Worm (Caenorhabditis elegans) whole organism, mixed stage, embryonic: ENCODE results near the gene frpr-7.

ENCODE experiments used
- M03D4.4 ChIP-seq: sonication (generic microtip); optimal IDR thresholded peaks from 2 replicates; lab custom pipeline; 2017; ENCODE audit warnings: mild to moderate bottlenecking, missing genetic modification characterization, missing compliant biosample characterization
- bed-3 ChIP-seq: fragments of 200-800 bp; sonication (Bioruptor generic); optimal IDR thresholded peaks from 3 replicates; lab custom pipeline; 2018; ENCODE audit warnings: mild to moderate bottlenecking, missing genetic modification characterization, moderate library complexity, missing compliant biosample characterization
- blmp-1 ChIP-seq: fragments of 150-350 bp; optimal IDR thresholded peaks from 2 replicates; lab custom pipeline; 2014; ENCODE audit warnings: missing biosample characterization, missing genetic modification characterization
- ceh-39 ChIP-seq: fragments of 150-350 bp; optimal IDR thresholded peaks from 2 replicates; lab custom pipeline; 2014; ENCODE audit warnings: missing biosample characterization, missing genetic modification characterization
- ceh-43 ChIP-seq: fragments of 200-800 bp; sonication (Bioruptor generic); optimal IDR thresholded peaks from 2 replicates; lab custom pipeline; 2018; ENCODE audit warnings: mild to moderate bottlenecking, missing genetic modification characterization, moderate library complexity, missing compliant biosample characterization
- ceh-83 ChIP-seq: fragments of 200-800 bp; sonication (Bioruptor generic); optimal IDR thresholded peaks from 2 replicates; lab custom pipeline; 2018; ENCODE audit warnings: mild to moderate bottlenecking, missing genetic modification characterization, missing compliant biosample characterization
- ces-1 ChIP-seq: fragments of 150-350 bp; optimal IDR thresholded peaks from 2 replicates; lab custom pipeline; 2014; ENCODE audit warnings: missing biosample characterization, missing genetic modification reagents, missing genetic modification characterization
- cnd-1 ChIP-seq: fragments of 200-800 bp; sonication (Bioruptor generic); optimal IDR thresholded peaks from 2 replicates; lab custom pipeline; 2018; ENCODE audit warnings: mild to moderate bottlenecking, missing genetic modification characterization, missing compliant biosample characterization
- drap-1 ChIP-seq: fragments of 200-800 bp; sonication (Bioruptor generic); optimal IDR thresholded peaks from 3 replicates; lab custom pipeline; 2018; ENCODE audit warnings: mild to moderate bottlenecking, missing genetic modification characterization, missing compliant biosample characterization
- elt-1 ChIP-seq: sonication (generic microtip); optimal IDR thresholded peaks from 2 replicates; lab custom pipeline; 2017; ENCODE audit warnings: missing genetic modification characterization, mild to moderate bottlenecking, missing compliant biosample characterization, antibody characterized with exemption, moderate library complexity, borderline replicate concordance; ENCODE audit not compliant: insufficient read depth
- elt-3 ChIP-seq: fragments of 150-350 bp; optimal IDR thresholded peaks from 2 replicates; lab custom pipeline; 2014; ENCODE audit warnings: missing biosample characterization, missing genetic modification characterization
- flh-1 ChIP-seq: fragments of 200-800 bp; sonication (Bioruptor generic); optimal IDR thresholded peaks from 2 replicates; lab custom pipeline; 2018; ENCODE audit warnings: mild to moderate bottlenecking, missing genetic modification characterization, moderate library complexity, missing compliant biosample characterization
- ham-2 ChIP-seq: fragments of 200-800 bp; sonication (Bioruptor generic); optimal IDR thresholded peaks from 2 replicates; lab custom pipeline; 2018; ENCODE audit warnings: mild to moderate bottlenecking, missing genetic modification characterization, missing compliant biosample characterization
- hlh-1 ChIP-seq: fragments of 150-350 bp; optimal IDR thresholded peaks from 2 replicates; lab custom pipeline; 2014; ENCODE audit warnings: missing biosample characterization, missing genetic modification reagents, missing genetic modification characterization
- lin-13 ChIP-seq: fragments of 150-350 bp; optimal IDR thresholded peaks from 2 replicates; lab custom pipeline; 2014; ENCODE audit warnings: missing biosample characterization, missing genetic modification characterization
- lin-32 ChIP-seq: fragments of 200-800 bp; sonication (Bioruptor generic); optimal IDR thresholded peaks from 2 replicates; lab custom pipeline; 2018; ENCODE audit warnings: mild to moderate bottlenecking, missing genetic modification characterization, missing compliant biosample characterization
- lsy-2 ChIP-seq: fragments of 150-350 bp; optimal IDR thresholded peaks from 2 replicates; lab custom pipeline; 2014; ENCODE audit warnings: missing biosample characterization, missing genetic modification characterization
- mab-5 ChIP-seq: fragments of 150-350 bp; optimal IDR thresholded peaks from 2 replicates; lab custom pipeline; 2014; ENCODE audit warnings: missing biosample characterization, missing genetic modification characterization
- mep-1 ChIP-seq: fragments of 150-350 bp; optimal IDR thresholded peaks from 2 replicates; lab custom pipeline; 2017; ENCODE audit warnings: missing biosample characterization, missing genetic modification reagents, missing genetic modification characterization, inconsistent platforms
- mls-2 ChIP-seq: sonication (generic microtip); optimal IDR thresholded peaks from 2 replicates; lab custom pipeline; 2016; ENCODE audit warnings: mild to moderate bottlenecking, missing genetic modification characterization, moderate library complexity, missing compliant biosample characterization
- nhr-12 ChIP-seq: fragments of 150-350 bp; optimal IDR thresholded peaks from 2 replicates; lab custom pipeline; 2014; ENCODE audit warnings: missing biosample characterization, missing genetic modification characterization
- nhr-2 ChIP-seq: fragments of 150-350 bp; optimal IDR thresholded peaks from 2 replicates; lab custom pipeline; 2014; ENCODE audit warnings: missing biosample characterization, missing genetic modification characterization
- nhr-237 ChIP-seq: fragments of 150-350 bp; optimal IDR thresholded peaks from 2 replicates; lab custom pipeline; 2014; ENCODE audit warnings: missing biosample characterization, missing genetic modification characterization
- nhr-28 ChIP-seq: fragments of 150-350 bp; optimal IDR thresholded peaks from 2 replicates; lab custom pipeline; 2014; ENCODE audit warnings: missing biosample characterization, missing genetic modification characterization
- nhr-76 ChIP-seq: sonication (generic microtip); optimal IDR thresholded peaks from 2 replicates; lab custom pipeline; 2017; ENCODE audit warnings: missing biosample characterization, missing genetic modification characterization
- pha-4 ChIP-seq: fragments of 150-350 bp; optimal IDR thresholded peaks from 2 replicates; lab custom pipeline; 2018; ENCODE audit warnings: missing biosample characterization, missing genetic modification reagents, missing genetic modification characterization
- sem-2 ChIP-seq: fragments of 200-800 bp; sonication (Bioruptor generic); optimal IDR thresholded peaks from 2 replicates; lab custom pipeline; 2018; ENCODE audit warnings: mild to moderate bottlenecking, missing genetic modification characterization, missing compliant biosample characterization
- snpc-4 ChIP-seq: fragments of 150-350 bp; optimal IDR thresholded peaks from 2 replicates; lab custom pipeline; 2014; ENCODE audit warnings: missing biosample characterization, missing genetic modification characterization
- sptf-1 ChIP-seq: sonication (generic microtip); optimal IDR thresholded peaks from 2 replicates; lab custom pipeline; 2017; ENCODE audit warnings: mild to moderate bottlenecking, missing genetic modification characterization, moderate library complexity, missing compliant biosample characterization
- tbx-8 ChIP-seq: fragments of 200-800 bp; sonication (Bioruptor generic); optimal IDR thresholded peaks from 2 replicates; lab custom pipeline; 2018; ENCODE audit warnings: mild to moderate bottlenecking, missing genetic modification characterization, moderate library complexity, missing compliant biosample characterization
- unc-120 ChIP-seq: sonication (generic microtip); optimal IDR thresholded peaks from 2 replicates; lab custom pipeline; 2017; ENCODE audit warnings: missing genetic modification characterization, missing compliant biosample characterization; ENCODE audit not compliant: poor library complexity, severe bottlenecking
- unc-39 ChIP-seq: fragments of 150-350 bp; optimal IDR thresholded peaks from 2 replicates; lab custom pipeline; 2014; ENCODE audit warnings: missing biosample characterization, missing genetic modification characterization
- unc-62 ChIP-seq: fragments of 150-350 bp; optimal IDR thresholded peaks from 2 replicates; lab custom pipeline; 2014; ENCODE audit warnings: missing biosample characterization, missing genetic modification reagents, missing genetic modification characterization
- zip-8 ChIP-seq: fragments of 150-350 bp; optimal IDR thresholded peaks from 2 replicates; lab custom pipeline; 2014; ENCODE audit warnings: missing biosample characterization, missing genetic modification characterization
- ztf-11 ChIP-seq: fragments of 150-350 bp; optimal IDR thresholded peaks from 2 replicates; lab custom pipeline; 2014; ENCODE audit warnings: missing biosample characterization, missing genetic modification characterization

frpr-7 gene

DNA sequence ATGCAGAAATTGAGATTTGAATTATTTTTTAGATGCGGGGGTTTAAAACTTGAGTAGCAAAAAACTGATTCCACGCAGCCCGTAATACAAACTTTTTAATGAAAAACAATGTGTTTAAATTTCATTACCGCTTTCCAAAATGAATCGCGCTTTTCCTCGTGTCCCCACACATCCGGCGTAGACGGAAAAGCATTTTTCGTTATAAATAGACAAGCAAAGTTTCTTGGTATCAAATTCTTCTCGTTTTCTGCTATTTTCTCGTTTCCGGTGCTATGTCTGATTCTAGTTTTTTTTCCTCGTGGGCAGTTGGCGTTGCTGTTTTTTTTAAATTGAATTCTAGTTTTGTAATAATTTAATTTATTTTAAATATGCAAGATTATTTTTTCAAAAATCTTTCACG lies 33.3 kb upstream of the frpr-7 start:
- TF ChIP-seq cnd-1 (tag; lab: Kevin White, UChicago): no peak
- no peak for TF ChIP-seq ceh-43 (GFP tag; lab: Kevin White, UChicago)
- no peak for TF ChIP-seq lin-32 (GFP tag; lab: Kevin White, UChicago)
- no peak for TF ChIP-seq unc-62 (GFP tag; lab: Kevin White, UChicago)
- no peak for TF ChIP-seq nhr-28 (tag; lab: Kevin White, UChicago)
- no peak for TF ChIP-seq sem-2 (GFP tag; lab: Kevin White, UChicago)
- no peak for TF ChIP-seq sptf-1 (tag; lab: Kevin White, UChicago)
- TF ChIP-seq flh-1 (GFP tag; lab: Kevin White, UChicago): no peak
- no peak for TF ChIP-seq snpc-4
- no peak for TF ChIP-seq tbx-8 (GFP tag; lab: Kevin White, UChicago)
- TF ChIP-seq lsy-2 (tag; lab: Kevin White, UChicago): no peak
- no peak for TF ChIP-seq mep-1 (tag; lab: Kevin White, UChicago)

DNA sequence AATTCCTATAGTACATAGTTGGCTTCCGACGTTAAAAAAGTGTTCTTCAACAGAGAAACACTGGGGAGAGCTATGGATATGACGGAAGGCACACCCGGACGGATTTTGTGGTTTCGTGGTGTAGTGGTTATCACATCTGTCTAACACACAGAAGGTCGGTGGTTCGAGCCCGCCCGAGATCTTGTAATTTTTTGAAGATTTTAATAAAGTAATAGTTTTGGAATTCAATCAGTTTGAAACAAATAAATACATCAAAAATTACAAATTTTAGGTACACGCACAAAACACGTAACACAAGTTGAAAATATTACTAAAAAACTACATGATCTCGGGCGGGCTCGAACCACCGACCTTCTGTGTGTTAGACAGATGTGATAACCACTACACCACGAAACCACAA lies 31.5 kb upstream of the frpr-7 start:
- TF ChIP-seq ceh-43 (GFP tag; lab: Kevin White, UChicago) (no peak), elt-3 (tag; lab: Kevin White, UChicago) (no peak), cnd-1 (tag; lab: Kevin White, UChicago) (peak; percentile 67), mls-2 (tag; lab: Kevin White, UChicago) (peak; percentile 8), ztf-11 (tag; lab: Kevin White, UChicago) (no peak), nhr-2 (no peak), ceh-83 (GFP tag; lab: Kevin White, UChicago) (peak; percentile 77), ceh-39 (tag; lab: Kevin White, UChicago) (no peak), M03D4.4 (tag; lab: Kevin White, UChicago) (peak; percentile 20), hlh-1 (peak; percentile 9), nhr-28 (tag; lab: Kevin White, UChicago) (no peak), drap-1 (GFP tag; lab: Kevin White, UChicago) (peak; percentile 29)

DNA sequence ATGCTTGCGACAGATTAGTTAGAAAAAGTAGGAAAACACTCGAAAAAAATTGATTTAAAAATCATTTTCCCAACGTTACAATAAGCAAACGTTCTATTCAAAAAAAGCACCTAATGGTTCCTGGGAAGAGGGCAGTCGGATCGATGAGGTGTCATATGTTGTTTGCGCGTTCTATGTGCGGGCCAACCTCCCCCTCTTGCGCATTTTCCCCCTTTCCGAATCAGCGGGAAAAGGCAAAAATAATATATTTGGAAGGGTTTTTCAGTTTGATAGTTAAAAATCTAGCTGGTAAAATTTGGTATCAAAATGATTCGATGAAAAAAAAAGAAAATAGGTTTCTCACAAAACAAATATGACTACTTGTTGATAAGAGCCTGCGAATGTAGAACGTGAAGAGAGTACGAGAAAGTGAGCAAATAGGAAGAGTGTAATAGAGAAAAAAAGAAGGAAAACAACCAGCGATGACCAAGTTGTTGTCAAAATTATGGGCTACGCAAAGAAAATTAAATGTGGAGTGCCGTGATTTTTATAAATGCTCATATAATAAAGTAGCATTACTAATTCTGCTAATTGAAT lies 30.8 kb upstream of the frpr-7 start:
- TF ChIP-seq unc-62 (GFP tag; lab: Kevin White, UChicago): peak; percentile 29
- TF ChIP-seq unc-39: peak; percentile 37
- no peak for TF ChIP-seq cnd-1 (tag; lab: Kevin White, UChicago)
- TF ChIP-seq tbx-8 (GFP tag; lab: Kevin White, UChicago): no peak
- no peak for TF ChIP-seq ceh-83 (GFP tag; lab: Kevin White, UChicago)
- TF ChIP-seq drap-1 (GFP tag; lab: Kevin White, UChicago): peak; percentile 36
- peak; percentile 48 for TF ChIP-seq lin-13 (tag; lab: Kevin White, UChicago)
- no peak for TF ChIP-seq ceh-43 (GFP tag; lab: Kevin White, UChicago)
- TF ChIP-seq elt-1 (tag; lab: Kevin White, UChicago): no peak
- TF ChIP-seq nhr-12 (tag; lab: Kevin White, UChicago): no peak
- TF ChIP-seq nhr-28 (tag; lab: Kevin White, UChicago): no peak
- no peak for TF ChIP-seq mls-2 (tag; lab: Kevin White, UChicago)
- no peak for TF ChIP-seq ham-2 (GFP tag; lab: Kevin White, UChicago)
- TF ChIP-seq unc-120 (tag; lab: Kevin White, UChicago): peak; percentile 71
- TF ChIP-seq flh-1 (GFP tag; lab: Kevin White, UChicago): no peak
- peak; percentile 63 for TF ChIP-seq ceh-39 (tag; lab: Kevin White, UChicago)
- TF ChIP-seq zip-8 (tag; lab: Kevin White, UChicago): no peak
- TF ChIP-seq mab-5 (tag; lab: Kevin White, UChicago): no peak
- peak; percentile 21 for TF ChIP-seq nhr-2
- TF ChIP-seq nhr-76 (tag; lab: Kevin White, UChicago): no peak
- TF ChIP-seq sptf-1 (tag; lab: Kevin White, UChicago): peak; percentile 73
- TF ChIP-seq bed-3: no peak
- TF ChIP-seq snpc-4: no peak
- no peak for TF ChIP-seq ztf-11 (tag; lab: Kevin White, UChicago)
- TF ChIP-seq blmp-1: no peak
- no peak for TF ChIP-seq elt-3 (tag; lab: Kevin White, UChicago)
- peak; percentile 36 for TF ChIP-seq lsy-2 (tag; lab: Kevin White, UChicago)
- peak; percentile 28 for TF ChIP-seq lin-32 (GFP tag; lab: Kevin White, UChicago)
- TF ChIP-seq hlh-1: peak; percentile 74
- TF ChIP-seq M03D4.4 (tag; lab: Kevin White, UChicago): peak; percentile 47
- TF ChIP-seq ces-1 (GFP tag; lab: Kevin White, UChicago): peak; percentile 21
- TF ChIP-seq pha-4 (tag; lab: Kevin White, UChicago): no peak
- TF ChIP-seq sem-2 (GFP tag; lab: Kevin White, UChicago): no peak
- TF ChIP-seq mep-1 (tag; lab: Kevin White, UChicago): no peak
- no peak for TF ChIP-seq nhr-237 (tag; lab: Kevin White, UChicago)
